Worm (Caenorhabditis elegans): ENCODE results near the gene ceh-36.

DNA sequence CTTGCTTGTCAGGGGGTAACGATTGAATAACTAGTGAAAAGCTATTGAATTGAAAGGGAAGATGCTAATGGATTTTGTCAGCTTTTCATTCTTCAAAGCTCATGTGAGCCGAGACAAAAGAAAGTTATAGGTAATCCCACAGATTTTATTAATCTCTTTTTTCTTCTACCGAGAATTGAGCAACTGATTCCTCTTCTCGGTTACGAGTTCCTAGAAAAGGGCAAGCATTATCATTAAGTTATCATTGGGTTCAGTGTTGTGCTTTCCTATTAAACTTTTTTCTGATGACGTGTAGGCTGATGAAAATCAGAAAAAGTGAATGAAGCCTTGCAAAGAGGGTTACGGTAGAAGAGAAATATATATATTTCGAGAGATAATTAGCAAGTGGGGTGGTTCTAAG is 735 bp downstream of the ceh-36 start:
- TF ChIP-seq T07F8.4 (tag; optimal IDR thresholded peaks at IDR 0.05) (no peak), him-1 (tag; optimal IDR thresholded peaks at IDR 0.05) (no peak)
